Worm (Caenorhabditis elegans) whole organism, late embryonic: Measurements from ENCODE around the gene trxr-1.

Experiments used
- ceh-19 ChIP-seq: fragments of 200-800 bp; sonication (Bioruptor generic); optimal IDR thresholded peaks from 2 replicates; lab custom pipeline; 2018; ENCODE audit warnings: mild to moderate bottlenecking, missing genetic modification characterization, missing compliant biosample characterization
- ceh-9 ChIP-seq: sonication (generic microtip); optimal IDR thresholded peaks from 2 replicates; lab custom pipeline; 2016; ENCODE audit warnings: mild to moderate bottlenecking, missing genetic modification characterization, inconsistent platforms, missing compliant biosample characterization
- dmd-4 ChIP-seq: sonication (generic microtip); optimal IDR thresholded peaks from 2 replicates; lab custom pipeline; 2016; ENCODE audit warnings: borderline replicate concordance, missing genetic modification characterization, missing compliant biosample characterization
- mec-3 ChIP-seq: sonication (generic microtip); optimal IDR thresholded peaks from 2 replicates; lab custom pipeline; 2016; ENCODE audit warnings: borderline replicate concordance, missing genetic modification characterization, missing compliant biosample characterization
- pqm-1 ChIP-seq: sonication (generic microtip); optimal IDR thresholded peaks from 2 replicates; lab custom pipeline; 2016; ENCODE audit warnings: missing genetic modification characterization, missing compliant biosample characterization

DNA sequence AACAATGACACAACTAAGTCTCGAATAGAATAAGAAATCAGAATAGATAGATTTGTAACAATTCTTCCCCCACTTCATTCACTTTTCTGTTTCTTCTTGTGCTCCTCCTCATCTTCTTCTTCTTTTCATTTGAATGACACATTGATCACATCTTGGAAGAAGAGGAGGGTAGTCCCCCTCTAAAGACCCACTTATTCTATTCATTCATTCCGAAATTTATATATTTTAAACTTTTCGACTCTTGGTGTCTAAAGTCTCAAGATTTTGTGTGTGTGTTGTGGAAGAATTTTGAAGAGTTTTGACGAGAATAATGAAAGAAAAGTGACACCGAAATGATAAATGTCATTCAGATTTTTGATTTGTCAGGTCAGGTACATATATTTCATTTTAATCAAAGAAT, 20.7 kb upstream of the trxr-1 start:
- TF ChIP-seq mec-3 = no peak
- no peak for TF ChIP-seq ceh-19 (GFP tag; lab: Kevin White, UChicago)
- TF ChIP-seq pqm-1 (tag; lab: Kevin White, UChicago) = no peak
- no peak for TF ChIP-seq ceh-9
- TF ChIP-seq dmd-4 = no peak
